Fruit fly (Drosophila melanogaster): ENCODE results near the gene CG43057.

Gene CG43057

dm6 chr2L:8266145-8266544 lies 22.3 kb upstream of the CG43057 start (continued):
- TF ChIP-seq CG12769 (tag; optimal IDR thresholded peaks at IDR 0.05), result no peak
- TF ChIP-seq CG13624 (GFP tag; optimal IDR thresholded peaks at IDR 0.05), result no peak

DNA sequence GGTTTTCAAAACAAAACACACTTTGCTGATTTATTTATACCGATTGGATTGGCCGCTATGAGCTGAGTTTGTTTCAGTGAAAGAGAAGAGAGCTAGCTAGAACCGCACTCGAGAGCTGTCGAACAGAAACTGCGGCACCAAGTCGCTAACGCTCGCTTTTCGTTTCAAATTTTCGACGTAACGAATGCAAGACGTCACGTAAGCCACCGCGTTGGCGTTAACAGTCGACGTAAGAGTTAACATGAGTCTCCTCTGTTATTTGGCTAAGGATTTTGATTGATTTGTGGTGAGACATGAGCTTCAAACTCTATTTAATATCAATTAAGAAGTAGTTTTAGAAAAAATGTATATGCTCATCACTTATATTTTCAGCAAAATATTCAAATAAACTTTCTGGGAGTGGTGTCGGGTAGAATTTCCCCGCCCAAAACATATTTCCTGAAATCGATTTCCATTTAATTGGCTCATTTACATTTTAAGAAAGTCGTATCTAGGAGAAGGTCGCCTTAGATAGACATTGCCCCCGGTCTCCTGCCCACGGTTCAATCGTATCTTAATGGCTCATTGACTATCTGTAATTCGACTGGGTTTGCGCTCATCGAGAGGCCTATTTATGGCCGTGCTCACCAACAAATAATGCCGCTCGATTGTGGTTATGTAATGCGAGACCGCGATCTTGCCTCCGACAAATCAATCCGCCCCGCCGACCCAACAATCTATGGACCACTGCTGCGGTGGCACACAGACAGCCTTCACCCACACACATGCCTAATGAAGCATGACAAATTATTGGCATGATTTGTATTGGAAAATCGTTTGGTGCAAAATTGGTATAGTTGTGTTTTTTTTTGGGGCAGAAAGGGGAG lies 13.8 kb upstream of the CG43057 start, which contains the start of gene CG8086:
Gene CG8086, minus strand, starts transcription at position 102 of the 866 bp plus-strand sequence.
- TF ChIP-seq CG3065 (GFP tag; optimal IDR thresholded peaks at IDR 0.05), result no peak
- TF ChIP-seq Jarid2 (GFP tag; optimal IDR thresholded peaks at IDR 0.05), result peak; percentile 24
- TF ChIP-seq Sry-δ (GFP tag; optimal IDR thresholded peaks at IDR 0.05), result no peak
- no peak for TF ChIP-seq gsb (GFP tag; IDR thresholded peaks at IDR 0.05)
- peak; percentile 15 for TF ChIP-seq CG12769 (tag; optimal IDR thresholded peaks at IDR 0.05)
- no peak for TF ChIP-seq ewg (GFP tag; optimal IDR thresholded peaks at IDR 0.05)
- no peak for TF ChIP-seq CG31388 (GFP tag; optimal IDR thresholded peaks at IDR 0.05)
- TF ChIP-seq CG11695 (GFP tag; IDR thresholded peaks at IDR 0.05), result 0 out of 3 replicates have a peak, but pooled peaks have one; percentile 2
- no peak for TF ChIP-seq CG15479 (GFP tag; optimal IDR thresholded peaks at IDR 0.05)
- TF ChIP-seq CG5953 (GFP tag; IDR thresholded peaks at IDR 0.05), result no peak
- no peak for TF ChIP-seq Oli (tag; optimal IDR thresholded peaks at IDR 0.05)
- TF ChIP-seq Deaf1 (tag; optimal IDR thresholded peaks at IDR 0.05), result peak; percentile 5
- TF ChIP-seq Dp (GFP tag; optimal IDR thresholded peaks at IDR 0.05), result no peak
- no peak for TF ChIP-seq CG4328 (GFP tag; optimal IDR thresholded peaks at IDR 0.05)
- TF ChIP-seq CG6791 (GFP tag; IDR thresholded peaks at IDR 0.05; ENCODE audit: partially characterized antibody), result peak; percentile 53; the same call in 2 of the 3 replicates
- TF ChIP-seq Camta (GFP tag; optimal IDR thresholded peaks at IDR 0.05), result no peak
- no peak for TF ChIP-seq CG2678 (tag; optimal IDR thresholded peaks at IDR 0.05)
- no peak for TF ChIP-seq Hr3 (GFP tag; optimal IDR thresholded peaks at IDR 0.05)
- TF ChIP-seq CG31441 (GFP tag; IDR thresholded peaks at IDR 0.05), result no peak
- no peak for TF ChIP-seq Side (GFP tag; optimal IDR thresholded peaks at IDR 0.05)
- TF ChIP-seq B-H2 (GFP tag; optimal IDR thresholded peaks at IDR 0.05), result peak; percentile 0
- TF ChIP-seq wdn (GFP tag; IDR thresholded peaks at IDR 0.05), result no peak
- TF ChIP-seq CG8281 (tag; optimal IDR thresholded peaks at IDR 0.05), result no peak
- TF ChIP-seq fd64A (GFP tag; optimal IDR thresholded peaks at IDR 0.05), result no peak
- TF ChIP-seq Asciz (GFP tag; optimal IDR thresholded peaks at IDR 0.05), result no peak
- no peak for TF ChIP-seq CG8478 (optimal IDR thresholded peaks at IDR 0.05)
- TF ChIP-seq Doc3 (GFP tag; IDR thresholded peaks at IDR 0.05; ENCODE audit: partially characterized antibody), result no peak
- no peak for TF ChIP-seq gfzf (GFP tag; optimal IDR thresholded peaks at IDR 0.05)
- no peak for TF ChIP-seq cato (GFP tag; optimal IDR thresholded peaks at IDR 0.05; ENCODE audit: borderline replicate concordance)
- TF ChIP-seq CG2712 (tag; optimal IDR thresholded peaks at IDR 0.05), result no peak
- no peak for TF ChIP-seq rib (GFP tag; IDR thresholded peaks at IDR 0.05)
- TF ChIP-seq sens (GFP tag), result peak; percentile 43
- no peak for TF ChIP-seq Six4 (GFP tag; optimal IDR thresholded peaks at IDR 0.05)
- TF ChIP-seq pros (GFP tag; optimal IDR thresholded peaks at IDR 0.05), result no peak
- no peak; the same call in 2 of the 3 replicates for TF ChIP-seq otp (GFP tag; IDR thresholded peaks at IDR 0.05)
- TF ChIP-seq CG14965 (GFP tag; optimal IDR thresholded peaks at IDR 0.05; ENCODE audit: borderline replicate concordance), result no peak
- no peak for TF ChIP-seq Gug (GFP tag; IDR thresholded peaks at IDR 0.05)
- no peak for TF ChIP-seq Fer2 (tag; optimal IDR thresholded peaks at IDR 0.05)
- no peak for TF ChIP-seq CG14014 (GFP tag; IDR thresholded peaks at IDR 0.05)
- no peak for TF ChIP-seq jigr1 (GFP tag; IDR thresholded peaks at IDR 0.05)
- TF ChIP-seq seq (GFP tag; IDR thresholded peaks at IDR 0.05), result no peak
- TF ChIP-seq CG16779 (GFP tag; IDR thresholded peaks at IDR 0.05), result no peak
- TF ChIP-seq gro (GFP tag; optimal IDR thresholded peaks at IDR 0.05), result no peak
- TF ChIP-seq chinmo (GFP tag; IDR thresholded peaks at IDR 0.05; ENCODE audit: partially characterized antibody), result peak; percentile 60; the same call in 2 of the 4 replicates
- TF ChIP-seq CG1233 (GFP tag; optimal IDR thresholded peaks at IDR 0.05), result no peak
- no peak for TF ChIP-seq HLHmδ (GFP tag; optimal IDR thresholded peaks at IDR 0.05)

All from whole organism, embryonic.